Worm (Caenorhabditis elegans) whole organism, young adult: ENCODE data around the gene C50F7.6.

Source experiments
- B0261.1 ChIP-seq: sonication (generic microtip); optimal IDR thresholded peaks from 2 replicates; lab custom pipeline; 2016; ENCODE audit warnings: mild to moderate bottlenecking, missing genetic modification characterization, moderate library complexity, missing compliant biosample characterization
- F33H1.4 ChIP-seq: fragments of 200-800 bp; sonication (Bioruptor generic); IDR thresholded peaks from 2 replicates; pipeline ENCODE4 v1.3.6; 2022; ENCODE audit warnings: missing genetic modification reagents, missing genetic modification characterization, missing compliant biosample characterization
- F49E8.2 ChIP-seq: sonication (generic microtip); optimal IDR thresholded peaks from 3 replicates; lab custom pipeline; 2017; ENCODE audit warnings: missing genetic modification characterization, mild to moderate bottlenecking, missing compliant biosample characterization, antibody characterized with exemption, moderate library complexity; ENCODE audit not compliant: insufficient read depth
- F57C9.4 ChIP-seq: sonication (generic microtip); optimal IDR thresholded peaks from 2 replicates; lab custom pipeline; 2017; ENCODE audit warnings: mild to moderate bottlenecking, missing genetic modification characterization, missing compliant biosample characterization
- K11D2.4 ChIP-seq: fragments of 200-800 bp; sonication (Bioruptor generic); IDR thresholded peaks from 2 replicates; pipeline ENCODE4 v1.3.6; 2022; ENCODE audit warnings: missing genetic modification reagents, missing genetic modification characterization, missing compliant biosample characterization
- T07F8.4 ChIP-seq: sonication (generic microtip); optimal IDR thresholded peaks from 2 replicates; lab custom pipeline; 2016; ENCODE audit warnings: mild to moderate bottlenecking, missing genetic modification characterization, moderate library complexity, missing compliant biosample characterization
- Y67H2A.10 ChIP-seq: fragments of 200-800 bp; sonication (Bioruptor generic); conservative IDR thresholded peaks from 2 replicates; pipeline ENCODE4 v1.3.6; 2022; ENCODE audit warnings: missing genetic modification reagents, missing genetic modification characterization, missing compliant biosample characterization
- Y95B8A.8 ChIP-seq: fragments of 200-800 bp; sonication (Bioruptor generic); IDR thresholded peaks from 2 replicates; pipeline ENCODE4 v1.3.6; 2022; ENCODE audit warnings: missing genetic modification reagents, missing genetic modification characterization, missing compliant biosample characterization
- aptf-3 ChIP-seq: fragments of 200-800 bp; sonication (Bioruptor generic); IDR thresholded peaks from 2 replicates; pipeline ENCODE4 v1.3.6; 2022; ENCODE audit warnings: missing genetic modification characterization, missing compliant biosample characterization
- athp-1 ChIP-seq: sonication (generic microtip); optimal IDR thresholded peaks from 2 replicates; lab custom pipeline; 2017; ENCODE audit warnings: mild to moderate bottlenecking, missing genetic modification characterization, missing compliant biosample characterization
- attf-3 ChIP-seq: fragments of 200-800 bp; sonication (Bioruptor generic); conservative IDR thresholded peaks from 2 replicates; pipeline ENCODE4 v1.3.6; 2022; ENCODE audit warnings: missing genetic modification reagents, missing genetic modification characterization, missing compliant biosample characterization
- attf-6 ChIP-seq: fragments of 200-800 bp; sonication (Bioruptor generic); IDR thresholded peaks from 2 replicates; pipeline ENCODE4 v1.3.6; 2022; ENCODE audit warnings: missing genetic modification reagents, missing genetic modification characterization, missing compliant biosample characterization
- ceh-27 ChIP-seq: fragments of 200-800 bp; sonication (Bioruptor generic); optimal IDR thresholded peaks from 2 replicates; lab custom pipeline; 2018; ENCODE audit warnings: mild to moderate bottlenecking, missing genetic modification characterization, moderate library complexity, missing compliant biosample characterization
- ceh-58 ChIP-seq: fragments of 200-800 bp; sonication (Bioruptor generic); IDR thresholded peaks from 2 replicates; pipeline ENCODE4 v1.3.6; 2022; ENCODE audit warnings: missing genetic modification characterization, missing compliant biosample characterization
- chd-7 ChIP-seq: sonication (generic microtip); optimal IDR thresholded peaks from 2 replicates; lab custom pipeline; 2016; ENCODE audit warnings: mild to moderate bottlenecking, missing genetic modification characterization, moderate library complexity, missing compliant biosample characterization
- die-1 ChIP-seq: sonication (generic microtip); optimal IDR thresholded peaks from 2 replicates; lab custom pipeline; 2016; ENCODE audit warnings: missing genotype, mild to moderate bottlenecking, missing genetic modification characterization, missing compliant biosample characterization
- egl-44 ChIP-seq: fragments of 200-800 bp; sonication (Bioruptor generic); IDR thresholded peaks from 2 replicates; pipeline ENCODE4 v1.3.6; 2022; ENCODE audit warnings: missing genetic modification reagents, missing genetic modification characterization, missing compliant biosample characterization
- fkh-3 ChIP-seq: sonication (generic microtip); optimal IDR thresholded peaks from 2 replicates; lab custom pipeline; 2016; ENCODE audit warnings: mild to moderate bottlenecking, missing genetic modification characterization, missing compliant biosample characterization
- gei-17 ChIP-seq: fragments of 200-800 bp; sonication (Bioruptor generic); optimal IDR thresholded peaks from 2 replicates; lab custom pipeline; 2018; ENCODE audit warnings: mild to moderate bottlenecking, missing genetic modification characterization, missing compliant biosample characterization
- hlh-26 ChIP-seq: fragments of 200-800 bp; sonication (Bioruptor generic); conservative IDR thresholded peaks from 2 replicates; pipeline ENCODE4 v1.3.6; 2022; ENCODE audit warnings: missing genetic modification reagents, missing genetic modification characterization, missing compliant biosample characterization
- hmg-1.2 ChIP-seq: fragments of 200-800 bp; sonication (Bioruptor generic); IDR thresholded peaks from 2 replicates; pipeline ENCODE4 v1.3.6; 2022; ENCODE audit warnings: missing genetic modification reagents, missing genetic modification characterization, missing compliant biosample characterization
- hrde-1 ChIP-seq: sonication (generic microtip); optimal IDR thresholded peaks from 2 replicates; lab custom pipeline; 2016; ENCODE audit warnings: missing genetic modification characterization, mild to moderate bottlenecking, missing compliant biosample characterization, moderate library complexity, missing genotype, missing genetic modification reagents, borderline replicate concordance
- lin-26 ChIP-seq: fragments of 200-800 bp; sonication (Bioruptor generic); IDR thresholded peaks from 2 replicates; pipeline ENCODE4 v1.3.6; 2022; ENCODE audit warnings: missing genetic modification reagents, missing genetic modification characterization, missing compliant biosample characterization
- madf-8 ChIP-seq: fragments of 200-800 bp; sonication (Bioruptor generic); conservative IDR thresholded peaks from 2 replicates; pipeline ENCODE4 v1.3.6; 2022; ENCODE audit warnings: missing genetic modification reagents, missing genetic modification characterization, missing compliant biosample characterization
- mcd-1 ChIP-seq: fragments of 200-800 bp; sonication (Bioruptor generic); IDR thresholded peaks from 2 replicates; pipeline ENCODE4 v1.3.6; 2022; ENCODE audit warnings: missing genetic modification reagents, missing genetic modification characterization, missing compliant biosample characterization
- mel-28 ChIP-seq: sonication (generic microtip); optimal IDR thresholded peaks from 2 replicates; lab custom pipeline; 2016; ENCODE audit warnings: borderline replicate concordance, mild to moderate bottlenecking, missing genetic modification characterization, missing compliant biosample characterization
- nfya-2 ChIP-seq: fragments of 200-800 bp; sonication (Bioruptor generic); IDR thresholded peaks from 2 replicates; pipeline ENCODE4 v1.3.6; 2022; ENCODE audit warnings: missing genetic modification reagents, missing genetic modification characterization, missing compliant biosample characterization
- nhr-120 ChIP-seq: fragments of 200-800 bp; sonication (Bioruptor generic); IDR thresholded peaks from 2 replicates; pipeline ENCODE4 v1.3.6; 2022; ENCODE audit warnings: missing genetic modification characterization, missing compliant biosample characterization
- nhr-80 ChIP-seq: sonication (generic microtip); optimal IDR thresholded peaks from 2 replicates; lab custom pipeline; 2016; ENCODE audit warnings: missing genetic modification characterization, missing compliant biosample characterization
- pbrm-1 ChIP-seq: fragments of 200-800 bp; sonication (Bioruptor generic); IDR thresholded peaks from 2 replicates; pipeline ENCODE4 v1.3.6; 2022; ENCODE audit warnings: missing genetic modification reagents, missing genetic modification characterization, missing compliant biosample characterization
- rpc-1 ChIP-seq, 2 experiments: fragments of 150-350 bp in 1 of 2; sonication (generic microtip) in 1 of 2; optimal IDR thresholded peaks; 2 replicates each; lab custom pipeline; 2014 to 2018; ENCODE audit warnings: missing biosample characterization in 1 of 2, missing genetic modification characterization in 1 of 2, missing genetic modification reagents in 1 of 2, missing genotype in 1 of 2
- sdz-38 ChIP-seq: sonication (generic microtip); optimal IDR thresholded peaks from 2 replicates; lab custom pipeline; 2016; ENCODE audit warnings: missing genotype, missing genetic modification characterization, missing compliant biosample characterization
- sea-2 ChIP-seq: fragments of 200-800 bp; sonication (Bioruptor generic); IDR thresholded peaks from 2 replicates; pipeline ENCODE4 v1.3.6; 2022; ENCODE audit warnings: missing genetic modification characterization, missing compliant biosample characterization
- snpc-1.1 ChIP-seq: sonication (generic microtip); optimal IDR thresholded peaks from 2 replicates; lab custom pipeline; 2017; ENCODE audit warnings: missing genetic modification characterization, mild to moderate bottlenecking, missing compliant biosample characterization, antibody characterized with exemption, moderate library complexity, missing genotype, missing genetic modification reagents; ENCODE audit not compliant: insufficient read depth
- somi-1 ChIP-seq: fragments of 200-800 bp; sonication (Bioruptor generic); optimal IDR thresholded peaks from 2 replicates; lab custom pipeline; 2018; ENCODE audit warnings: mild to moderate bottlenecking, missing genetic modification characterization, missing compliant biosample characterization
- tbx-9 ChIP-seq: sonication (generic microtip); optimal IDR thresholded peaks from 2 replicates; lab custom pipeline; 2016; ENCODE audit warnings: borderline replicate concordance, missing genetic modification characterization, inconsistent platforms, missing compliant biosample characterization
- zim-3 ChIP-seq: sonication (generic microtip); optimal IDR thresholded peaks from 2 replicates; lab custom pipeline; 2017; ENCODE audit warnings: mild to moderate bottlenecking, missing genetic modification characterization, moderate library complexity, missing compliant biosample characterization
- ztf-25 ChIP-seq: fragments of 200-800 bp; sonication (Bioruptor generic); IDR thresholded peaks from 2 replicates; pipeline ENCODE4 v1.3.6; 2022; ENCODE audit warnings: missing genetic modification reagents, missing genetic modification characterization, missing compliant biosample characterization

C50F7.6 gene

DNA sequence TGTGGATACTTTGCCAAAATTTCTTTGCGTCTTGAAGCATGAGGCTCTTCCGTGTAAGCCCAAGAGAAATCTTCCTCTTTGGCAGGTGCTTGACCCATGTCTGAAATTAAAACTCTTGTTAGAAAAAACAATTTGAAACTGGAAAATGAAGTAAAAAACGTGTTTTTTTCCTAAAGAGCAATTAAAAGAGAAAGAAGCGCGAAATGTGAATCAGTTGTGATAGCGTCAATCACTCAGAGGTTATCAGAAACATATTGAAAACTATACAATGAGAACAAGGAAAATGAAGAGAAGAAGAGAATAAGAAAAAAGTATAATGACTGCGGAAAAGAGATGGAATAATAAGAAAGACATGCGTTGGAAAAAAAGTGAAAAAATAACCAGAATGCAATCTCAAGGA, 16.2 kb downstream of the C50F7.6 start, which contains the start of gene F33D4.4:
Gene F33D4.4, minus strand, starts transcription at position 101 of the 400 bp plus-strand sequence.
- TF ChIP-seq pbrm-1 (GFP tag; lab: Robert Waterston, UW), result no peak
- no peak for TF ChIP-seq attf-6
- TF ChIP-seq rpc-1 (optimal IDR thresholded peaks at IDR 0.05; lab: Kevin White, UChicago), result no peak
- TF ChIP-seq rpc-1 (tag; optimal IDR thresholded peaks at IDR 0.05; lab: Kevin White, UChicago), result no peak
- TF ChIP-seq tbx-9 (tag; lab: Kevin White, UChicago), result no peak
- TF ChIP-seq somi-1 (GFP tag; lab: Kevin White, UChicago), result no peak
- no peak for TF ChIP-seq gei-17
- TF ChIP-seq F57C9.4 (tag; lab: Kevin White, UChicago), result no peak
- TF ChIP-seq die-1 (tag; lab: Kevin White, UChicago), result no peak
- no peak for TF ChIP-seq ceh-27
- TF ChIP-seq hrde-1, result no peak
- no peak for TF ChIP-seq Y95B8A.8 (GFP tag; lab: Robert Waterston, UW)
- TF ChIP-seq nfya-2 (GFP tag; lab: Robert Waterston, UW), result no peak
- TF ChIP-seq ztf-25 (GFP tag; lab: Robert Waterston, UW), result no peak
- TF ChIP-seq nhr-120 (GFP tag; lab: Robert Waterston, UW), result no peak
- no peak for TF ChIP-seq snpc-1.1 (tag; lab: Kevin White, UChicago)
- no peak for TF ChIP-seq T07F8.4 (tag; lab: Kevin White, UChicago)

ce11 chrIV:7698320-7698719, 24.7 kb downstream of the C50F7.6 start, which contains the start of gene flp-13:
flp-13 (minus strand) TSS chrIV:7698420.
- TF ChIP-seq hrde-1 (no peak), athp-1 (no peak), fkh-3 (no peak), F57C9.4 (tag; lab: Kevin White, UChicago) (no peak), B0261.1 (tag; lab: Kevin White, UChicago) (no peak), sdz-38 (tag; lab: Kevin White, UChicago) (no peak), F33H1.4 (GFP tag; lab: Robert Waterston, UW) (no peak), hlh-26 (GFP tag; lab: Robert Waterston, UW) (no peak), chd-7 (tag; lab: Kevin White, UChicago) (no peak), zim-3 (tag; lab: Kevin White, UChicago) (no peak), F49E8.2 (tag; lab: Kevin White, UChicago) (no peak), K11D2.4 (no peak)

DNA sequence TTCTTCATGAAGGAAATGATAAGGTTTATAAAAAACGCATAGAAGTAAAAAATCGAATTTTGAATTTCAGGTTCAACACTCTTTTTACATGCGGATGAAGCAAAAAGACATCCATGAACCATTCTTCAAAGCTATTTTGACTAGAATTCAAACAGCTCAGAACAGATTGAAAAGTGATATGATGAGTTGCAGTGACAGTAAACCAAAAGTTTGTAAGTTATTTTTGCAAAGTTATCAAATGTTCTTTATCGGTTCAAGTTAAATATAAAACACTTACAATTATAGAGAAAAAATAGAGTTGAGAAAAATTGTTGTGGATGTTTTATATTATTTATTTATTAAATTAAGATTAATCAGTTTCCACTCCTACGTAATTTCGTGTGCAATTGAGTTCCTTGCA, 30.5 kb downstream of the C50F7.6 start:
- TF ChIP-seq egl-44 (GFP tag; lab: Robert Waterston, UW) (no peak), madf-8 (GFP tag; lab: Robert Waterston, UW) (no peak), fkh-3 (no peak), sea-2 (GFP tag; lab: Robert Waterston, UW) (no peak), mel-28 (tag; lab: Kevin White, UChicago) (no peak), lin-26 (GFP tag; lab: Robert Waterston, UW) (no peak), hmg-1.2 (GFP tag; lab: Robert Waterston, UW) (no peak)

ce11 chrIV:7689326-7689725, 33.7 kb downstream of the C50F7.6 start:
- TF ChIP-seq B0261.1 (tag; lab: Kevin White, UChicago) (no peak), nhr-80 (tag; lab: Kevin White, UChicago) (peak; percentile 46), Y67H2A.10 (GFP tag; lab: Robert Waterston, UW) (no peak), aptf-3 (GFP tag; lab: Robert Waterston, UW) (no peak), mcd-1 (GFP tag; lab: Robert Waterston, UW) (no peak), attf-3 (GFP tag; lab: Robert Waterston, UW) (no peak), ceh-58 (GFP tag; lab: Robert Waterston, UW) (no peak)
